Fruit fly (Drosophila melanogaster): ENCODE measurements around the gene Abd-B.

The Abd-B gene

dm6 chr3R:16986181-16987074 is 14.4 kb upstream of the Abd-B start (continued):
- TF ChIP-seq CG13775 (GFP tag; optimal IDR thresholded peaks at IDR 0.05), result peak; percentile 83
- peak; percentile 68 for TF ChIP-seq MTF-1 (GFP tag; optimal IDR thresholded peaks at IDR 0.05; ENCODE audit: borderline replicate concordance)
- no peak for TF ChIP-seq hb (GFP tag; IDR thresholded peaks at IDR 0.05; ENCODE audit: partially characterized antibody)
- peak; percentile 96 for TF ChIP-seq CG9215 (GFP tag; IDR thresholded peaks at IDR 0.05)
- TF ChIP-seq Adf1 (GFP tag; IDR thresholded peaks at IDR 0.05), result peak; percentile 90
- TF ChIP-seq crc (GFP tag; optimal IDR thresholded peaks at IDR 0.05), result peak; percentile 92
- peak; percentile 96 for TF ChIP-seq ci (GFP tag; IDR thresholded peaks at IDR 0.05)
- TF ChIP-seq CG12391 (tag; optimal IDR thresholded peaks at IDR 0.05), result peak; percentile 81
- peak; percentile 91 for TF ChIP-seq Dad (GFP tag; optimal IDR thresholded peaks at IDR 0.05)
- TF ChIP-seq CG8924 (tag; optimal IDR thresholded peaks at IDR 0.05), result peak; percentile 86
- TF ChIP-seq Hr3 (GFP tag; optimal IDR thresholded peaks at IDR 0.05), result peak; percentile 87
- TF ChIP-seq pho (GFP tag; optimal IDR thresholded peaks at IDR 0.05), result peak; percentile 95
- peak; percentile 74 for TF ChIP-seq CG1024 (GFP tag; IDR thresholded peaks at IDR 0.05)
- TF ChIP-seq CG16863 (GFP tag; optimal IDR thresholded peaks at IDR 0.05), result peak; percentile 89
- peak; percentile 54 for TF ChIP-seq tap (tag; optimal IDR thresholded peaks at IDR 0.05)
- TF ChIP-seq yki (optimal IDR thresholded peaks at IDR 0.05), result no peak
- TF ChIP-seq MBD-R2 (GFP tag; IDR thresholded peaks at IDR 0.05), result peak; percentile 92
- TF ChIP-seq CG2199 (GFP tag; IDR thresholded peaks at IDR 0.05), result peak; percentile 93
- TF ChIP-seq lab (GFP tag; optimal IDR thresholded peaks at IDR 0.05), result peak; percentile 97
- no peak for TF ChIP-seq Sry-β (GFP tag; optimal IDR thresholded peaks at IDR 0.05)
- TF ChIP-seq CG1647 (GFP tag; optimal IDR thresholded peaks at IDR 0.05), result peak; percentile 94
- peak; percentile 91 for TF ChIP-seq tx (GFP tag; optimal IDR thresholded peaks at IDR 0.05)
- TF ChIP-seq jigr1 (GFP tag; IDR thresholded peaks at IDR 0.05), result peak; percentile 81; the same call in 1 of the 3 replicates
- TF ChIP-seq Hr39 (optimal IDR thresholded peaks at IDR 0.05), result no peak
- peak; percentile 10 for TF ChIP-seq ac (GFP tag; optimal IDR thresholded peaks at IDR 0.05)
- peak; percentile 98 for TF ChIP-seq row (GFP tag; IDR thresholded peaks at IDR 0.05)
- peak; percentile 99 for TF ChIP-seq CG14014 (GFP tag; IDR thresholded peaks at IDR 0.05)
- peak; percentile 86 for TF ChIP-seq CG3838 (GFP tag; optimal IDR thresholded peaks at IDR 0.05)
- TF ChIP-seq CG6654 (GFP tag; optimal IDR thresholded peaks at IDR 0.05), result peak; percentile 52
- peak; percentile 97 for TF ChIP-seq al (GFP tag; IDR thresholded peaks at IDR 0.05)
- TF ChIP-seq repo (GFP tag; optimal IDR thresholded peaks at IDR 0.05), result peak; percentile 87
- peak; percentile 93 for TF ChIP-seq Chrac-16 (GFP tag; optimal IDR thresholded peaks at IDR 0.05)
- TF ChIP-seq E2f2 (GFP tag; IDR thresholded peaks at IDR 0.05), result peak; percentile 80
- TF ChIP-seq CG32532 (GFP tag; IDR thresholded peaks at IDR 0.05), result peak; percentile 98
- no peak for TF ChIP-seq zen2 (GFP tag; IDR thresholded peaks at IDR 0.05; ENCODE audit: partially characterized antibody)
- peak; percentile 95 for TF ChIP-seq dimm (GFP tag; IDR thresholded peaks at IDR 0.05)
- TF ChIP-seq Hr78 (GFP tag; optimal IDR thresholded peaks at IDR 0.05), result peak in 1 of 2 experiments; percentile 70
- peak; percentile 51 for TF ChIP-seq CG4707 (GFP tag; optimal IDR thresholded peaks at IDR 0.05)
- peak; percentile 96 for TF ChIP-seq Fer1 (GFP tag; optimal IDR thresholded peaks at IDR 0.05)
- peak; percentile 93 for TF ChIP-seq eyg (GFP tag; optimal IDR thresholded peaks at IDR 0.05)
- peak; percentile 60 for TF ChIP-seq CG18262 (tag; optimal IDR thresholded peaks at IDR 0.05)
- TF ChIP-seq z (GFP tag; IDR thresholded peaks at IDR 0.05), result peak; percentile 88
- TF ChIP-seq lov (optimal IDR thresholded peaks at IDR 0.05), result no peak
- TF ChIP-seq lov (GFP tag; IDR thresholded peaks at IDR 0.05), result peak; percentile 92
- peak; percentile 69 for TF ChIP-seq CG12104 (GFP tag; optimal IDR thresholded peaks at IDR 0.05)
- no peak for TF ChIP-seq mld (GFP tag; IDR thresholded peaks at IDR 0.05; ENCODE audit: partially characterized antibody)
- TF ChIP-seq mam (GFP tag; optimal IDR thresholded peaks at IDR 0.05), result peak; percentile 98
- TF ChIP-seq CG15011 (GFP tag; optimal IDR thresholded peaks at IDR 0.05), result peak; percentile 87
- peak; percentile 98 for TF ChIP-seq zfh2 (GFP tag; optimal IDR thresholded peaks at IDR 0.05)
- TF ChIP-seq toy (GFP tag; IDR thresholded peaks at IDR 0.05), result peak; percentile 94

All from whole organism, embryonic.